Fruit fly (Drosophila melanogaster): ENCODE data around the gene exex.
A peak's percentile ranks its signal among the peaks of the same experiment; 100 is the strongest.

exex gene

DNA sequence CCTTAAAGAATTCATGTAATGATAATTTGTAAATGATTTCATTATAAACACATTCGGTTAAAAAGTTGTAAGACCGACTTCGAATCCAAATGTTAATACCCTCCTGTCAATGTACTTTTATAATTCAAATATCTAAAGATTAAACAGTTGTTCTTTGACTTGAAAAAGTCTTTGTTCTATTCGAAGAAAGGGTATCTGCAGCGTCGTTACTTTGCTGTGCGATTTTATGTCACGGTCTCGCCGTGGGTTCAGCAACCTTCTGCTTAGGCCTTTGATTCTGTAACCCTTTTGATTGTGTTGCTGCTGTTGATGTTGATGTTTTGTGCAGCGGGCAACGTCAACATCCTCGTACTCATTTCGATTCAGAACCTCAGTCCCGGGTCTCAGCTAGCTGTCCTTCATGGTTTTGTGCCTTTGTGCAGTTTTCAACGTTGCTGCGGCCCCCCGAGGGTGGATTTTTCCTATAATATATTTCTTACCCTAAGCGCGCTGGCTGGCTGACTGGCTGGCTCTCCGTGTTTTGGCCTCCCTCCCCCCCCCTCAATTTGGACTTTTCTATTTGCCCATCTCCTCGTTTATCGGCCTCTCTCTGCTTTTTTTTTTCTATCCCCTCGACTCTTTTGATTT, 33.4 kb downstream of the exex start:
- TF ChIP-seq Dfd (GFP tag; optimal IDR thresholded peaks at IDR 0.05): peak; percentile 83
- TF ChIP-seq woc (GFP tag; optimal IDR thresholded peaks at IDR 0.05): peak; percentile 25
- no peak for TF ChIP-seq Hr78 (GFP tag; optimal IDR thresholded peaks at IDR 0.05)

DNA sequence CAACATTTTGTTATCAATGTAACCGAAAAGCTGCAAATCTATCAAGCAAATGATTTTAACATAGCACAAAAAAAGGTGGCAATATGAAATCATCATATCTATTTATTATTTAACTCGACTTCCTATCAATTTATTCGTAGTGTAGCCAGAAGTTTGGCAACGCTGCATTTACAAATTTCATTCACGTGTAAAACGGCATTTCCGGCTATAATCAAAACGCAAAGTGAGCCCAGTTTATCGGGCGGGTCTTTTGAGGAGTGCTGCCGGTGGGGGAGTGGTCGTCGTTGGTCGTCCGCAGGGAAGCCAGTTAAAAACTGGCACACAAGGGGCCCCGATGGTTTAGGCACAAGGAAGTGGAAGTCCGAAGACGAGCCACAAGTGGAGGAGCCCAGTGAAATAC, 34.0 kb downstream of the exex start:
- no peak for TF ChIP-seq br (GFP tag; optimal IDR thresholded peaks at IDR 0.05)
- TF ChIP-seq Hr78 (GFP tag; optimal IDR thresholded peaks at IDR 0.05): no peak
- TF ChIP-seq Dfd (GFP tag; optimal IDR thresholded peaks at IDR 0.05): peak; percentile 46
- TF ChIP-seq Vsx2 (GFP tag; optimal IDR thresholded peaks at IDR 0.05; ENCODE audit: partially characterized antibody): no peak
- TF ChIP-seq woc (GFP tag; optimal IDR thresholded peaks at IDR 0.05): no peak
- no peak for TF ChIP-seq N (GFP tag; optimal IDR thresholded peaks at IDR 0.05)
- TF ChIP-seq CrebA (GFP tag; optimal IDR thresholded peaks at IDR 0.05; ENCODE audit: borderline replicate concordance): no peak

DNA sequence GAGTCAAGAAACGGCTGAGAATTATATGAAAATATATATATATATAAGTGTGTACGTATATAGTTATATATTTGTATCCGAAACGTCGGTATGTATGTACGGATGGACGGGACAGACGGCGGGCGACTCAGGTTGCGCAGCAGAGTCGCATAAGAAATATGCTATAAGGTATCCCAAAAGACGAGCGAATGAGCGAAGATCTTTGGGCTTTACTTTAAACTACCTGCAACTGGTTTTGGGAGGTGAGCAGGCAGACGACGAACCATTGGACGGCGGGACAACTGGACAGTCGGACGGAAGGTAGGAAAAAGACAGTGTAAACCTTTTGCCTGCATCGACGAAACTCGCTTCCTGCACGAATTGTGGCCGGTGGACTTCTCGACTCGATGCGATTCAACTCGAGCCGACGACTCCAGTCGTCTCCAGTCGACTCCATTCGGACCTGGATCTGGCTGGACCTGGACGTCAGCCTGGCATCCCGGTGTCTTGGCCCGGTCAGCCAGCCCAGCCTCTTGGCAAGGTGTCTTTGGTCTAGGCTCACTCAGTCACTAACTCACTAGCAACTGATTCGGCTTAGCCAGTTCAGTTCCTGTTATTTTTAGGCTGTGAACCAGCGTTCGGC, 35.7 kb downstream of the exex start:
- no peak for TF ChIP-seq dmrt93B (GFP tag; optimal IDR thresholded peaks at IDR 0.05)
- TF ChIP-seq dsf (GFP tag; optimal IDR thresholded peaks at IDR 0.05; ENCODE audit: borderline replicate concordance): no peak
- TF ChIP-seq N (GFP tag; optimal IDR thresholded peaks at IDR 0.05): no peak
- no peak for TF ChIP-seq HLH106 (tag; optimal IDR thresholded peaks at IDR 0.05)
- no peak for TF ChIP-seq Rel (GFP tag; optimal IDR thresholded peaks at IDR 0.05)
- peak; percentile 12 for TF ChIP-seq Rel (tag; optimal IDR thresholded peaks at IDR 0.05)

DNA sequence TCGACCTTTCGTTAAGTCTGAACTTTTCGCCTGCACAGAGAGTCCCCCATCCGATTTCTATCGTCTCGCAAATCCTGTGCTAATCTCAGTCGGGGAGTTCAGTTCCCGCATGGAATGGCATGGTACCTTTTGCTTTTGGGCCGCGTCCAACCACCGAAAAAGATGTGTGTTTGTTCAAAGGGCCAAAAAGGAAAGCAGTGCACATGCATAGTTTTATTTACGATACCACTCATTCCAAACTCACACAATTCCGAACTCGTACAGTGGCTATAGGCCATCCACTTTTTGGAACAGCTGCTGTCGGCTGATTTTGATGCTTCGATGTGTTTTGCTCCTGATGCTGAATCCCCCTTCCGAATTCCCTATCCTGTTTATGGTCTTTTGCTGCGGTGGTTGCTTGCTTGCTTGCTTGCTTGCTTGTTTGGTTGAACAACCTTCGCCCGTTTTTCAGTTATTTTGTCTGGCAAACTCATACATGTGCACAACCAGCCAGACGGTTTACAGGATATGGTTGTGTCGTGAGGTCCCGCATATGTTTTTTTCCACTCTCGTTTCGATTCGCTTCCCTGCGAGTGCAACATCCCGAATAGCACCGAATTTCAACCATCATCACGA, 36.7 kb downstream of the exex start:
- TF ChIP-seq psq (GFP tag; optimal IDR thresholded peaks at IDR 0.05) (peak; percentile 14), woc (GFP tag; optimal IDR thresholded peaks at IDR 0.05) (peak; percentile 61), Myc (optimal IDR thresholded peaks at IDR 0.05) (no peak), Mio (GFP tag; optimal IDR thresholded peaks at IDR 0.05) (no peak), Sp1 (GFP tag; optimal IDR thresholded peaks at IDR 0.05) (no peak)

DNA sequence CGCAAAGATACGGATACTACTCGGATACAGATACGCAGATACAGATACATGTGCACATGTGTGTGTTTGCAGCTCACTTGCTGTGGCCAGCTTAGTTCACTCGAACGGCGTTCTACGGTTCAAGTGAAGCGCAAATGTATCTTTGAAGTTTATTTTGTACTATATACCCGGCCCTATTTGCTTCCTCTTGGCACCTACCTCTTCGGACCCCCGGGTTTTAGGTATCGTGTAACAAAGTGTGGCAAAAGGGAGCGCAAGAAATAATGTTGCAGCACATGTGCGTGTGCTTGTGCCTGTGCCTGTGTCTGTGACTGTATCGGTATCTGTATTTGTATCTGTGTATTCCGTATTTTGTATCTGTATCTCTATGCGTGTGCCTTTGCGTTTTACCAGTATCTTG, 40.4 kb downstream of the exex start:
- TF ChIP-seq Abd-B (GFP tag; optimal IDR thresholded peaks at IDR 0.05): no peak
- TF ChIP-seq Myc (optimal IDR thresholded peaks at IDR 0.05): no peak
- no peak for TF ChIP-seq fru (GFP tag; optimal IDR thresholded peaks at IDR 0.05)
- no peak for TF ChIP-seq br (GFP tag; optimal IDR thresholded peaks at IDR 0.05)
- TF ChIP-seq rgr (GFP tag; optimal IDR thresholded peaks at IDR 0.05): no peak

DNA sequence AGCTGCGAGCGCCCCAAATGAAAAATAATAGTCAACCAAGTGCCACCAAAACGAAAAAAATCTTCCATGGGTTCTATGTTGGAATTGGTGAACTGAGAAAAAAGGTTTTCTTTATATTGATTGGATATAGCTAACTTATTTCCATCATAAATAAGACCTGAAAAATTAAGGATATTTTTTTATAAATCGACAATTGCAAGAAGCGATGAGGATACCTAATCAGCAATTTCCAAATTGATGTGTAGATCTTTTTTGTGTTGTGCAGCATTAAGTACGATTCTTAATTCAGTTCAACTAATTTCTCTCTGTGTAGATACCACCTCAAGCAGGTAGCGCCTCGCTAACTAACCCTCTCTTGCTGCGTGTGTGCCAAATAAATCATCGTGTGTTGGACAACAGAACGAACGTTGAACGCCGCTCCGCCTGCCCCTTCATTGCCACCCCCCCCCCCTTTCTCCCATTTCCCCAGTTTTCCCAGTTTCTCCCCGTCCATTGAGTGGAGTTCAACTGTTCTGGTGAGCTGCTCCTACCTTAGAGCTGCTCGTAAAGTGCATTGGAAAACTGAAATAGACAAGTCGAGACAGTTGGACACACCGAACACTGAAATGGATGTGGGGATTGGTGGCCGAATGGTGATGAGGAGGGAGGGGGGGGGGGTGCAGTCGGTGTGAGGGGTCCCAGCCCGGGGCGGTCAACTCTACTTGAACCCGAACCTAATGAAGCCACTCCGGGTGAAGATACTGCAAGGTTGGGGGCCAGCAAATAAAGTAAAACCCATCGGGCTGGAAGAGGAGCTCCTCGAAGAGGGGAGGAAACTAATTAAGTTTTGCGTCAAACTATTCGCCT, 41.1 kb downstream of the exex start:
- TF ChIP-seq br (GFP tag; optimal IDR thresholded peaks at IDR 0.05) (no peak), Hnf4 (GFP tag; optimal IDR thresholded peaks at IDR 0.05) (no peak), HLH106 (tag; optimal IDR thresholded peaks at IDR 0.05) (peak; percentile 18), Sp1 (GFP tag; optimal IDR thresholded peaks at IDR 0.05) (peak; percentile 33), Vsx2 (GFP tag; optimal IDR thresholded peaks at IDR 0.05; ENCODE audit: partially characterized antibody) (no peak), Dif (GFP tag; optimal IDR thresholded peaks at IDR 0.05; ENCODE audit: partially characterized antibody) (no peak), h (GFP tag; optimal IDR thresholded peaks at IDR 0.05) (peak; percentile 67), pan (optimal IDR thresholded peaks at IDR 0.05) (no peak), dl (GFP tag; optimal IDR thresholded peaks at IDR 0.05; ENCODE audit: insufficient read depth in 1 of 2, partially characterized antibody in 2 of 2) (no peak), Abd-B (GFP tag; optimal IDR thresholded peaks at IDR 0.05) (no peak), CG32264 (GFP tag; optimal IDR thresholded peaks at IDR 0.05) (no peak), tai (GFP tag; optimal IDR thresholded peaks at IDR 0.05) (no peak), dsf (GFP tag; optimal IDR thresholded peaks at IDR 0.05; ENCODE audit: borderline replicate concordance) (no peak), foxo (GFP tag; optimal IDR thresholded peaks at IDR 0.05) (peak in 1 of 2 experiments; percentile 26), brk (GFP tag; optimal IDR thresholded peaks at IDR 0.05) (no peak), Dfd (GFP tag; optimal IDR thresholded peaks at IDR 0.05) (peak; percentile 92), Hr78 (GFP tag; optimal IDR thresholded peaks at IDR 0.05) (no peak), usp (GFP tag; optimal IDR thresholded peaks at IDR 0.05) (no peak), Myc (optimal IDR thresholded peaks at IDR 0.05) (no peak), ey (GFP tag; optimal IDR thresholded peaks at IDR 0.05) (peak; percentile 27), N (GFP tag; optimal IDR thresholded peaks at IDR 0.05) (no peak), fru (GFP tag; optimal IDR thresholded peaks at IDR 0.05) (peak; percentile 60), psq (GFP tag; optimal IDR thresholded peaks at IDR 0.05) (peak; percentile 38), GATAd (GFP tag; optimal IDR thresholded peaks at IDR 0.05) (no peak), Hr83 (GFP tag; optimal IDR thresholded peaks at IDR 0.05; ENCODE audit: poor library complexity, severe bottlenecking) (no peak), sv (GFP tag; optimal IDR thresholded peaks at IDR 0.05) (peak; percentile 13), CrebA (GFP tag; optimal IDR thresholded peaks at IDR 0.05; ENCODE audit: borderline replicate concordance) (no peak), Rel (GFP tag; optimal IDR thresholded peaks at IDR 0.05) (no peak), Rel (tag; optimal IDR thresholded peaks at IDR 0.05) (no peak), CG9705 (GFP tag; optimal IDR thresholded peaks at IDR 0.05) (no peak)
